Worm (Caenorhabditis elegans) whole organism, young adult: ENCODE results near the gene let-19.

Experiments
- B0336.3 ChIP-seq: fragments of 200-800 bp; sonication (Bioruptor generic); IDR thresholded peaks from 2 replicates; pipeline ENCODE4 v1.3.6; 2022; ENCODE audit warnings: missing genetic modification characterization, missing compliant biosample characterization
- ama-1 ChIP-seq, 3 experiments: fragments of 150-350 bp in 1 of 3; sonication (generic microtip) in 2 of 3; optimal IDR thresholded peaks; 2 replicates each; lab custom pipeline; 2014 to 2018; ENCODE audit warnings: missing biosample characterization in 2 of 3, missing genetic modification characterization in 2 of 3, missing genetic modification reagents in 2 of 3
- nhr-27 ChIP-seq: fragments of 200-800 bp; sonication (Bioruptor generic); optimal IDR thresholded peaks from 2 replicates; lab custom pipeline; 2018; ENCODE audit warnings: mild to moderate bottlenecking, missing genetic modification characterization, moderate library complexity, missing compliant biosample characterization
- pha-4 ChIP-seq: fragments of 150-350 bp; sonication (generic microtip); optimal IDR thresholded peaks from 2 replicates; lab custom pipeline; 2014; ENCODE audit warnings: missing biosample characterization, missing genetic modification reagents, missing genetic modification characterization
- ztf-18 ChIP-seq: sonication (generic microtip); optimal IDR thresholded peaks from 2 replicates; lab custom pipeline; 2016; ENCODE audit warnings: missing genotype, mild to moderate bottlenecking, missing genetic modification characterization, missing compliant biosample characterization

- no peak for TF ChIP-seq ztf-18 (tag; lab: Kevin White, UChicago)
- peak; percentile 36; the same call in 1 of the 2 replicates for TF ChIP-seq B0336.3 (GFP tag; lab: Robert Waterston, UW)
- TF ChIP-seq pha-4 (tag; lab: Kevin White, UChicago) = no peak
- no peak for TF ChIP-seq nhr-27 (tag; lab: Kevin White, UChicago)
- TF ChIP-seq ama-1 (optimal IDR thresholded peaks at IDR 0.05; lab: Kevin White, UChicago) = peak; percentile 91
- no peak for TF ChIP-seq ama-1 (GFP tag; optimal IDR thresholded peaks at IDR 0.05; lab: Kevin White, UChicago)
These were observed 26.0 kb upstream of the let-19 start for ce11 chrII:8744555-8745448.
